Worm (Caenorhabditis elegans): ENCODE data around the gene jmjd-2.
A peak's percentile ranks its signal among the peaks of the same experiment; 100 is the strongest.

The jmjd-2 gene

ce11 chrII:14251400-14251940 is 8.1 kb upstream of the jmjd-2 start (continued):
- no peak for TF ChIP-seq skn-1 (tag; optimal IDR thresholded peaks at IDR 0.05)
- TF ChIP-seq dmd-8 (GFP tag; IDR thresholded peaks at IDR 0.05) = no peak; the same call in 1 of the 2 replicates
- no peak for TF ChIP-seq ztf-11 (tag; optimal IDR thresholded peaks at IDR 0.05)
- peak; percentile 19 for TF ChIP-seq lin-15B (tag; optimal IDR thresholded peaks at IDR 0.05)
- TF ChIP-seq spr-3 (GFP tag; optimal IDR thresholded peaks at IDR 0.05) = peak; percentile 86
- peak; percentile 85 for TF ChIP-seq lin-29 (GFP tag; IDR thresholded peaks at IDR 0.05)
- TF ChIP-seq nhr-10 (tag; optimal IDR thresholded peaks at IDR 0.05) = peak; percentile 48
- peak; percentile 47 for TF ChIP-seq nhr-237 (tag; optimal IDR thresholded peaks at IDR 0.05)
- TF ChIP-seq R02D3.7 (tag; optimal IDR thresholded peaks at IDR 0.05) = no peak
- TF ChIP-seq snpc-4 (tag; optimal IDR thresholded peaks at IDR 0.05) = no peak
- TF ChIP-seq F10B5.3 (tag; optimal IDR thresholded peaks at IDR 0.05) = peak; percentile 84
- peak; percentile 92 for TF ChIP-seq hmg-1.1 (GFP tag; IDR thresholded peaks at IDR 0.05)
- TF ChIP-seq jun-1 (tag; optimal IDR thresholded peaks at IDR 0.05) = peak; percentile 55
- peak; percentile 90 for TF ChIP-seq set-16 (GFP tag; IDR thresholded peaks at IDR 0.05)
- TF ChIP-seq nhr-111 (GFP tag; optimal IDR thresholded peaks at IDR 0.05) = peak; percentile 53
- no peak for TF ChIP-seq aly-2 (tag; optimal IDR thresholded peaks at IDR 0.05)
- no peak for TF ChIP-seq zag-1 (tag; optimal IDR thresholded peaks at IDR 0.05)
- TF ChIP-seq madf-9 (GFP tag; conservative IDR thresholded peaks at IDR 0.05) = peak; percentile 60
- peak in 1 of 2 experiments; percentile 99 for TF ChIP-seq unc-62 (GFP tag; optimal IDR thresholded peaks at IDR 0.05 in 1 of 2)
- TF ChIP-seq unc-62 (tag; optimal IDR thresholded peaks at IDR 0.05) = peak; percentile 5
- TF ChIP-seq ceh-20 (GFP tag; IDR thresholded peaks at IDR 0.05) = peak; percentile 89
- TF ChIP-seq ZK337.2 (GFP tag; IDR thresholded peaks at IDR 0.05) = no peak
- peak; percentile 66 for TF ChIP-seq zip-2 (tag; optimal IDR thresholded peaks at IDR 0.05)
- peak; percentile 63; the same call in 1 of the 2 replicates for TF ChIP-seq lin-1 (GFP tag; IDR thresholded peaks at IDR 0.05)
- TF ChIP-seq cey-2 (tag; optimal IDR thresholded peaks at IDR 0.05; ENCODE audit: borderline replicate concordance, insufficient read depth) = no peak
- peak; percentile 80 for TF ChIP-seq ctbp-1 (GFP tag; IDR thresholded peaks at IDR 0.05)
- TF ChIP-seq Y105C5A.15 (GFP tag; IDR thresholded peaks at IDR 0.05) = peak; percentile 85
- TF ChIP-seq hlh-30 (tag; optimal IDR thresholded peaks at IDR 0.05; ENCODE audit: insufficient read depth) = peak; percentile 98
- no peak for TF ChIP-seq lin-39 (tag; optimal IDR thresholded peaks at IDR 0.05)
- TF ChIP-seq tra-1 (GFP tag; IDR thresholded peaks at IDR 0.05) = peak; percentile 69; the same call in 1 of the 2 replicates
- peak; percentile 95 for TF ChIP-seq nhr-77 (tag; optimal IDR thresholded peaks at IDR 0.05)
- peak; percentile 93 for TF ChIP-seq dve-1 (tag; optimal IDR thresholded peaks at IDR 0.05; ENCODE audit: insufficient read depth)
- peak; percentile 85 for TF ChIP-seq lin-38 (GFP tag; IDR thresholded peaks at IDR 0.05)
- TF ChIP-seq hlh-11 (tag; optimal IDR thresholded peaks at IDR 0.05) = peak; percentile 99
- no peak for TF ChIP-seq unc-39 (tag; optimal IDR thresholded peaks at IDR 0.05)
- no peak for TF ChIP-seq zip-11 (GFP tag; IDR thresholded peaks at IDR 0.05)
- TF ChIP-seq Y5F2A.4 (GFP tag; optimal IDR thresholded peaks at IDR 0.05) = peak; percentile 59
- TF ChIP-seq spr-1 (tag; optimal IDR thresholded peaks at IDR 0.05) = peak; percentile 93
- peak; percentile 91 for TF ChIP-seq pha-4 (GFP tag; IDR thresholded peaks at IDR 0.05)
- TF ChIP-seq pha-4 (tag; optimal IDR thresholded peaks at IDR 0.05) = peak; percentile 26
- 0 out of 2 replicates have a peak, but pooled peaks have one; percentile 13 for TF ChIP-seq D1046.2 (GFP tag; IDR thresholded peaks at IDR 0.05)
- TF ChIP-seq snpc-1.2 (GFP tag; IDR thresholded peaks at IDR 0.05) = 0 out of 2 replicates have a peak, but pooled peaks have one; percentile 49
- peak in 1 of 2 experiments; percentile 37 for TF ChIP-seq ZK546.5 (tag; optimal IDR thresholded peaks at IDR 0.05)
- TF ChIP-seq ces-1 (GFP tag; optimal IDR thresholded peaks at IDR 0.05) = no peak
- no peak for TF ChIP-seq daf-12 (tag; optimal IDR thresholded peaks at IDR 0.05)
- peak; percentile 92 for TF ChIP-seq zfp-3 (GFP tag; conservative IDR thresholded peaks at IDR 0.05)
- TF ChIP-seq F49E8.2 (tag; optimal IDR thresholded peaks at IDR 0.05; ENCODE audit: borderline replicate concordance) = peak; percentile 66
- peak; percentile 89 for TF ChIP-seq lin-13 (GFP tag; optimal IDR thresholded peaks at IDR 0.05)
- TF ChIP-seq ama-1 (optimal IDR thresholded peaks at IDR 0.05) = peak; percentile 81
- peak; percentile 85 for TF ChIP-seq nhr-28 (tag; optimal IDR thresholded peaks at IDR 0.05)
- TF ChIP-seq mes-2 (tag; optimal IDR thresholded peaks at IDR 0.05; ENCODE audit: poor library complexity, severe bottlenecking) = peak; percentile 88
